Worm (Caenorhabditis elegans): ENCODE measurements around the gene marb-1.

DNA sequence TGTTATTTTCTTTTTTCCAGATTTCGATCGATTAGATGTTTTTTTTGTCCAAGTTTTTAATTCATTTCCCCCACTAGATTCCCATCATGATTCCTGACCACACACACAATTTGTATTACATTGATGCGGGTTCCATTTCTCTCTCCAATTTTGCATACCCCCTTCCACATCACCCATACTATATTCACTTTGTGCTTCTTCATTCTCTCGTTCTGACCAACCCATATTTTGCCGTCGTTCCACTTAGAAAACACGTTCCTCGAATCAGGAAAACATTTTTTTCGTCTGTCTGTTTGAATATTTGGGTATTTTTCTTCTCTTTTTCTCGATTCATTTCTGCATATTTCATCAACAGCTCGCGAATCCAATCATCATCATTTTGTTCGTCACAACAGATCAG is 1.4 kb downstream of the marb-1 start:
- TF ChIP-seq fkh-10 (GFP tag; optimal IDR thresholded peaks at IDR 0.05) (no peak), mdt-29 (GFP tag; IDR thresholded peaks at IDR 0.05) (no peak), dmd-9 (GFP tag; IDR thresholded peaks at IDR 0.05) (no peak), unc-39 (tag; optimal IDR thresholded peaks at IDR 0.05) (no peak)
